Worm (Caenorhabditis elegans) whole organism, young adult: ENCODE data around the gene F38A5.22.

Experiments used
- B0035.1 ChIP-seq: sonication (generic microtip); optimal IDR thresholded peaks from 2 replicates; lab custom pipeline; 2016; ENCODE audit warnings: missing genetic modification characterization, mild to moderate bottlenecking, missing compliant biosample characterization, missing genotype, missing genetic modification reagents
- F22D6.2 ChIP-seq: sonication (generic microtip); optimal IDR thresholded peaks from 2 replicates; lab custom pipeline; 2016; ENCODE audit warnings: mild to moderate bottlenecking, missing genetic modification characterization, missing compliant biosample characterization
- F37B4.10 ChIP-seq: fragments of 200-800 bp; sonication (Bioruptor generic); IDR thresholded peaks from 2 replicates; pipeline ENCODE4 v1.3.6; 2022; ENCODE audit warnings: missing genetic modification characterization, missing compliant biosample characterization
- ama-1 ChIP-seq, 3 experiments: fragments of 150-350 bp in 1 of 3; sonication (generic microtip) in 2 of 3; optimal IDR thresholded peaks; 2 replicates each; lab custom pipeline; 2014 to 2018; ENCODE audit warnings: missing biosample characterization in 2 of 3, missing genetic modification characterization in 2 of 3, missing genetic modification reagents in 2 of 3
- bed-1 ChIP-seq: fragments of 200-800 bp; sonication (Bioruptor generic); IDR thresholded peaks from 2 replicates; pipeline ENCODE4 v1.3.6; 2022; ENCODE audit warnings: missing genetic modification reagents, missing genetic modification characterization, missing compliant biosample characterization
- ccch-3 ChIP-seq: fragments of 200-800 bp; sonication (Bioruptor generic); optimal IDR thresholded peaks from 2 replicates; lab custom pipeline; 2018; ENCODE audit warnings: mild to moderate bottlenecking, missing genetic modification characterization, missing compliant biosample characterization
- efl-1 ChIP-seq: fragments of 150-350 bp; optimal IDR thresholded peaks from 2 replicates; lab custom pipeline; 2014; ENCODE audit warnings: missing biosample characterization, missing genetic modification reagents, missing genetic modification characterization
- egrh-3 ChIP-seq: fragments of 200-800 bp; sonication (Bioruptor generic); IDR thresholded peaks from 2 replicates; pipeline ENCODE4 v1.3.6; 2022; ENCODE audit warnings: missing genetic modification reagents, missing genetic modification characterization, missing compliant biosample characterization
- hrde-1 ChIP-seq: sonication (generic microtip); optimal IDR thresholded peaks from 2 replicates; lab custom pipeline; 2016; ENCODE audit warnings: missing genetic modification characterization, mild to moderate bottlenecking, missing compliant biosample characterization, moderate library complexity, missing genotype, missing genetic modification reagents, borderline replicate concordance
- nfya-1 ChIP-seq: sonication (generic microtip); optimal IDR thresholded peaks from 2 replicates; lab custom pipeline; 2017; ENCODE audit warnings: antibody characterized with exemption, missing compliant biosample characterization, missing genetic modification characterization, borderline replicate concordance; ENCODE audit not compliant: insufficient read depth
- somi-1 ChIP-seq: fragments of 200-800 bp; sonication (Bioruptor generic); optimal IDR thresholded peaks from 2 replicates; lab custom pipeline; 2018; ENCODE audit warnings: mild to moderate bottlenecking, missing genetic modification characterization, missing compliant biosample characterization
- unc-130 ChIP-seq: sonication (generic microtip); optimal IDR thresholded peaks from 2 replicates; lab custom pipeline; 2016; ENCODE audit warnings: missing genetic modification reagents, missing genetic modification characterization, missing compliant biosample characterization
- ztf-18 ChIP-seq: sonication (generic microtip); optimal IDR thresholded peaks from 2 replicates; lab custom pipeline; 2016; ENCODE audit warnings: missing genotype, mild to moderate bottlenecking, missing genetic modification characterization, missing compliant biosample characterization

- TF ChIP-seq ztf-18 (tag; lab: Kevin White, UChicago) (no peak), ccch-3 (no peak), nfya-1 (tag; lab: Kevin White, UChicago) (no peak), ama-1 (optimal IDR thresholded peaks at IDR 0.05; lab: Kevin White, UChicago) (no peak), ama-1 (GFP tag; optimal IDR thresholded peaks at IDR 0.05; lab: Kevin White, UChicago) (no peak), F37B4.10 (GFP tag; lab: Robert Waterston, UW) (no peak), egrh-3 (no peak), bed-1 (GFP tag; lab: Robert Waterston, UW) (no peak), hrde-1 (no peak), unc-130 (GFP tag; lab: Kevin White, UChicago) (no peak), efl-1 (no peak), somi-1 (GFP tag; lab: Kevin White, UChicago) (no peak), B0035.1 (no peak), F22D6.2 (tag; lab: Kevin White, UChicago) (no peak)
Observed at ce11 chrIV:6560434-6560833, 35.3 kb downstream of the F38A5.22 start, which contains the start of gene best-9.
